Worm (Caenorhabditis elegans): ENCODE data around the gene R04B5.11.

Gene R04B5.11

DNA sequence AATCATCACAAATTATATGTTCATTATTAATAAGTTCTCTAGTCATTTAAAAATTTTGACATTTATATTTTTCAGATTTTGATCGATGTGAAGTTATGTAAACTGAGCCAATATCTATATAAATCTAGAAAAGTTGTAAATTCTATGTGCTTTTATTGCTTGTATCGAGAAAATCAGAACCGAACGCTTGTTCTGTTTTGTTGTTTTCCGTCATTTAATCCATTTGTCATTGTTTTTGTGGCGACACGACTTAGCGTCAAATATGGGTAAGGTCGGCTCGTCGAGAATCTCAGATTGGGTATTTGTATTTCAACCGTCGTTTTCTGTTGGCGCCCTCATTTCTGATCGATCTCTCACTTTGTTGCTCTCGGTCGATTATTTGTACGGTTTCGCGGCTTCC is 23.3 kb upstream of the R04B5.11 start, which contains the start of gene cht-5:
Gene cht-5 (plus strand): TSS at position 301 of the 400 bp plus-strand sequence.
- TF ChIP-seq mes-4 (tag; optimal IDR thresholded peaks at IDR 0.05) (no peak), F52B5.7 (tag; optimal IDR thresholded peaks at IDR 0.05) (no peak), hmg-1.2 (GFP tag; IDR thresholded peaks at IDR 0.05) (no peak), lsy-27 (tag; optimal IDR thresholded peaks at IDR 0.05; ENCODE audit: borderline replicate concordance, insufficient read depth) (no peak), dpff-1 (tag; optimal IDR thresholded peaks at IDR 0.05) (no peak), fkh-3 (tag; optimal IDR thresholded peaks at IDR 0.05) (no peak), hlh-26 (GFP tag; conservative IDR thresholded peaks at IDR 0.05) (no peak), B0261.1 (tag; optimal IDR thresholded peaks at IDR 0.05) (no peak)

DNA sequence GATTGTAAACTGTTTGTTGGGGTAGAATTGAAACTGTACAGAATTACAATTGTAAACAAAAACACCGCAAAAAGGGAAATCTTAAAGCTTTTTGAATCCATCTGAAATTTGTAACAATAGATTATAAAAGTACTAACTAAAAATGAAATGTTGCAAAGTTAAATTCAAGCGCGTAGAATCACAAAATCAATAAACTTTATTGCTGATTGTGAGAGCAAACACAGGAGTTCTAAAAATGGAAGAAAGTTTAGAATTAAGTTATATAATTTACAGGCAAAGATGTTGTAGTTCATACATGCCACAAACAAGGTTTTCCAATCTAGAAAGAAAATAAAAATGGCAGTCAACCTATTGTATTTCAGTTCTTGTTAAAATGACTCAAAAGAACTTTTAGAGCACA is 21.1 kb upstream of the R04B5.11 start, which contains the start of gene C08B6.3:
Gene C08B6.3 (minus strand): TSS at position 101 of the 400 bp plus-strand sequence.
- TF ChIP-seq C06A6.2 (GFP tag; conservative IDR thresholded peaks at IDR 0.05) (no peak), mel-28 (tag; optimal IDR thresholded peaks at IDR 0.05; ENCODE audit: borderline replicate concordance) (no peak), ztf-6 (GFP tag; IDR thresholded peaks at IDR 0.05) (no peak)

DNA sequence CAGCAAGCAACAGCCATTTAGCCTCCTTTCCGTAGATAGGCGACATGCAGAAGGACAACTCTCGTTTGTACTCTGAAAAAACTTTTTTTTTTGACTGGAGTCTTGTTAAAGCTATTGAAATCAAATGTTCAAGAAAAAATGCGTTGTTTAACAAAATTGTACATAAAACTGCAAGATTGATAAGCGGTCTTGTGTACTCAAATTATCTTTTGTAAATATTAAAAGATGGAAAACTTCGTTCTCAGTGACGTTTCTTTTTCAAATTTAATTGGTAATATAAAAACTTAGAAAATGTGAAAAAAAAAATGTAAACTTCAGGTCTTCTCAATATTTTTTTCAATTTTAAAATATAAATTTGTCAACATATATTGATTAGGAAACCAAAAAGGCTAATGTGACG is 20.1 kb upstream of the R04B5.11 start:
- no peak for TF ChIP-seq akir-1 (GFP tag; optimal IDR thresholded peaks at IDR 0.05)
- no peak for TF ChIP-seq chd-7 (tag; optimal IDR thresholded peaks at IDR 0.05)
- TF ChIP-seq Y56A3A.18 (GFP tag; IDR thresholded peaks at IDR 0.05) = no peak
- no peak for TF ChIP-seq ets-4 (GFP tag; optimal IDR thresholded peaks at IDR 0.05)
- TF ChIP-seq bed-2 (GFP tag; IDR thresholded peaks at IDR 0.05) = no peak
- no peak for TF ChIP-seq rcor-1 (GFP tag; IDR thresholded peaks at IDR 0.05)
- TF ChIP-seq mes-4 (tag; optimal IDR thresholded peaks at IDR 0.05) = no peak
- TF ChIP-seq F52B5.7 (tag; optimal IDR thresholded peaks at IDR 0.05) = no peak
- no peak for TF ChIP-seq attf-5 (GFP tag; optimal IDR thresholded peaks at IDR 0.05)
- no peak for TF ChIP-seq lir-1 (GFP tag; conservative IDR thresholded peaks at IDR 0.05)
- TF ChIP-seq athp-1 (tag; optimal IDR thresholded peaks at IDR 0.05) = no peak
- TF ChIP-seq hmg-1.2 (GFP tag; IDR thresholded peaks at IDR 0.05) = no peak
- no peak for TF ChIP-seq snpc-1.1 (tag; optimal IDR thresholded peaks at IDR 0.05; ENCODE audit: insufficient read depth)
- no peak for TF ChIP-seq mxl-1 (tag; optimal IDR thresholded peaks at IDR 0.05)
- no peak for TF ChIP-seq ztf-6 (GFP tag; IDR thresholded peaks at IDR 0.05)
- no peak for TF ChIP-seq lsy-27 (tag; optimal IDR thresholded peaks at IDR 0.05; ENCODE audit: borderline replicate concordance, insufficient read depth)
- no peak for TF ChIP-seq nhr-27 (tag; optimal IDR thresholded peaks at IDR 0.05)
- no peak for TF ChIP-seq him-1 (tag; optimal IDR thresholded peaks at IDR 0.05)
- no peak for TF ChIP-seq aptf-2 (GFP tag; conservative IDR thresholded peaks at IDR 0.05)

DNA sequence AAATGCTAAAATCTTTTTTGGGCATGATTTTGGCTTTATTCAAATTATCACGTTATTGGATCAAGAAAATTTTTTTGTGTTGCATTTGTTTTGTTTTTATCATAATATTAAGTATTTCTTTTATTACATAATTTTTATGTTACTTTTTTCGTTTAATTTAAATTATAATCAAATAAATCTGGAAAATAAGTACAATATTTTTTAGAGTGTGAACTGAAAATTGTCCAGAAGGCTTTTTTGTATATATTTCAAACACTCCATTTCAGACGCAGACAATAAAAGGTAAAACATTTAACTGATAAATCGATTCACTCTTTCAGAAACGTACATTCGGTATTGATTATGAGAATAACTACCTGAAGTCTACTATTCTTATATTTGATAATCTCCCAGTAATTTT is 16.3 kb upstream of the R04B5.11 start, which contains the start of gene C08B6.11:
Gene C08B6.11 (plus strand): TSS at position 301 of the 400 bp plus-strand sequence.
- TF ChIP-seq lag-1 (GFP tag; IDR thresholded peaks at IDR 0.05) (no peak), ztf-28 (GFP tag; IDR thresholded peaks at IDR 0.05) (no peak), let-607 (tag; optimal IDR thresholded peaks at IDR 0.05) (no peak), zfh-2 (GFP tag; conservative IDR thresholded peaks at IDR 0.05) (no peak), Y79H2A.3 (GFP tag; conservative IDR thresholded peaks at IDR 0.05) (no peak), B0019.2 (GFP tag; conservative IDR thresholded peaks at IDR 0.05) (no peak), him-1 (tag; optimal IDR thresholded peaks at IDR 0.05) (no peak), ceh-100 (GFP tag; IDR thresholded peaks at IDR 0.05) (no peak), ceh-91 (GFP tag; IDR thresholded peaks at IDR 0.05) (no peak)
